Fruit fly (Drosophila melanogaster): ENCODE results near the gene CG10283.

- TF ChIP-seq CTCF (optimal IDR thresholded peaks at IDR 0.05) = no peak
- no peak for TF ChIP-seq CG8478 (optimal IDR thresholded peaks at IDR 0.05)
Measured at dm6 chr2L:18463610-18464009, 20.7 kb downstream of the CG10283 start.

Data from S2 (cell line).